Worm (Caenorhabditis elegans): ENCODE data around the gene gem-4.
A peak's percentile ranks its signal among the peaks of the same experiment; 100 is the strongest.

gem-4 gene

DNA sequence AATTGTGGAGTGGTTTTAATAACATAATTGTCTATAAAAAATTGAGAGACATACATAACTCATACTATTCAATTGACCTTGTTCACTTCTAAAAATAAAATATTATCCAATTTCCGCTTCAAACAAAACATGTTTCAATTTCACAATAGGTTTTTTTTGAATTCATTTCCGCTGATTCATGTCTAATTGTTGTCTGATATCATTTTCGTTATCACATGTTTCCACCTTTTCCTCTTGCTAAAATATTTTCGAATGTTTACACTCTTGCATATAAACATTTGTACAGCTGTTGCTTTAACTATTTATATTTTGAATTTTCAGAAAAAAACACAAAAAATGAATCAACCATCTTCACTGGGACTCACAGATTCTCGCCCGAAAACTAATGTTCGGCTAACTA, at the start of gene gem-4:
TSS of gene gem-4 (plus strand) at position 301 of the 400 bp plus-strand sequence.
- TF ChIP-seq aha-1 (tag; optimal IDR thresholded peaks at IDR 0.05) (no peak), isw-1 (GFP tag; IDR thresholded peaks at IDR 0.05) (no peak), grh-1 (GFP tag; IDR thresholded peaks at IDR 0.05) (no peak), sptf-1 (tag; optimal IDR thresholded peaks at IDR 0.05) (no peak), xbp-1 (tag; optimal IDR thresholded peaks at IDR 0.05) (no peak), blmp-1 (tag; optimal IDR thresholded peaks at IDR 0.05) (no peak), ceh-90 (tag; optimal IDR thresholded peaks at IDR 0.05) (no peak), ceh-8 (GFP tag; optimal IDR thresholded peaks at IDR 0.05) (no peak), dsc-1 (tag; optimal IDR thresholded peaks at IDR 0.05) (no peak), mab-9 (GFP tag; IDR thresholded peaks at IDR 0.05) (no peak), ceh-82 (tag; optimal IDR thresholded peaks at IDR 0.05) (no peak), ztf-11 (tag; optimal IDR thresholded peaks at IDR 0.05) (no peak), nhr-71 (tag; optimal IDR thresholded peaks at IDR 0.05) (no peak), lin-39 (tag; optimal IDR thresholded peaks at IDR 0.05) (no peak), nhr-85 (tag) (no peak), F16B12.6 (tag; optimal IDR thresholded peaks at IDR 0.05) (no peak), nhr-19 (GFP tag; conservative IDR thresholded peaks at IDR 0.05) (no peak), nhr-12 (tag; optimal IDR thresholded peaks at IDR 0.05) (no peak), ceh-63 (GFP tag; optimal IDR thresholded peaks at IDR 0.05) (no peak), nhr-84 (tag; optimal IDR thresholded peaks at IDR 0.05) (no peak)

DNA sequence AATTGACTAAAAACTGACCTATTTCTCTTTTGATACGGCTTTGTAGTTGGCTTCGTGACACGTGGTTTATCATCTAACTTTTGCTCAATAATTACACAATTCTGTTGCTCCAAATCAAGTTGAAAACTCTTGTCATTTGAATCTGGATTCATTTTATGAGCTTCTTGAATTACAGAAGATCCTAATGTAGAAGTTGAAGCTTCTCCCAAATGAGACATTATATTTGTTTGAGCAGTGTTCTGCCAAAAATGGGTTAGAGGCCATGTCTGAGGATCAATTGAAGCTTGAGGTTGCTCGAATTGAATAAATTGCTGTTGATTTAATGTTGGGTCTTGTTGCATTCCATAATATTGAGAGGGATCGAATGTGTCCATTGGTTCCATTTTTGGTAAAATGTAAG, 47.9 kb upstream of the gem-4 start:
- no peak for TF ChIP-seq nhr-90 (tag; optimal IDR thresholded peaks at IDR 0.05; ENCODE audit: poor library complexity)
- TF ChIP-seq sptf-1 (tag; optimal IDR thresholded peaks at IDR 0.05), result no peak
- no peak for TF ChIP-seq egl-13 (tag; optimal IDR thresholded peaks at IDR 0.05)
- TF ChIP-seq pag-3 (tag; optimal IDR thresholded peaks at IDR 0.05; ENCODE audit: borderline replicate concordance, insufficient read depth), result no peak
- no peak for TF ChIP-seq xbp-1 (tag; optimal IDR thresholded peaks at IDR 0.05)
- no peak for TF ChIP-seq pqm-1 (tag; optimal IDR thresholded peaks at IDR 0.05)
- TF ChIP-seq unc-62 (GFP tag; optimal IDR thresholded peaks at IDR 0.05), result no peak
- TF ChIP-seq zip-4 (GFP tag; optimal IDR thresholded peaks at IDR 0.05), result no peak
- no peak for TF ChIP-seq unc-30 (tag; optimal IDR thresholded peaks at IDR 0.05)
- TF ChIP-seq rnt-1 (tag; optimal IDR thresholded peaks at IDR 0.05), result no peak
- no peak for TF ChIP-seq elt-3 (tag; optimal IDR thresholded peaks at IDR 0.05)
- no peak for TF ChIP-seq isw-1 (GFP tag; IDR thresholded peaks at IDR 0.05)
- no peak for TF ChIP-seq lin-13 (GFP tag; optimal IDR thresholded peaks at IDR 0.05)
- TF ChIP-seq lin-35 (GFP tag; optimal IDR thresholded peaks at IDR 0.05), result no peak

DNA sequence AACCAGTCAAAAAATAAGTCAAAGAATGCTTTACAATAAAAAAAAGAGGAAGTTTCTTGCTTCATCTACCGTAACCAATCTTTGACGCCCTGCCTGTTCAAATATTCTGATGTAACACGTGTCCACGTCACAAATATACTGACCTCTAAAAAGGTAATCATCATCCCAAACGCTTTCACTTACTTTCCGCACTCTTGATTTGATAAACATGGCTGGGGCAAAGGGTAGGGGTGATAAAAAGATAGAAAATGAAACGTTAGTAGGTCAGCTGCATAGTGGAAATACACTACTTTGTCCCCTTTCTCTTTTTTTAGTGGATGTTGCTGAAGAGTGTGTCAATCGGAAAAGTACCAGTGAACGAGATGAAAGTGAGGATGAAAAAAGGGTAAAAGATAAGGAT, 45.3 kb upstream of the gem-4 start:
- TF ChIP-seq unc-30 (tag; optimal IDR thresholded peaks at IDR 0.05) (no peak), C04F5.9 (tag; optimal IDR thresholded peaks at IDR 0.05) (no peak), blmp-1 (tag; optimal IDR thresholded peaks at IDR 0.05) (peak; percentile 99), irx-1 (tag; optimal IDR thresholded peaks at IDR 0.05) (no peak), elt-3 (tag; optimal IDR thresholded peaks at IDR 0.05) (peak in 2 of 6 experiments; percentile 27 to 65), nhr-85 (tag) (peak; percentile 23)

DNA sequence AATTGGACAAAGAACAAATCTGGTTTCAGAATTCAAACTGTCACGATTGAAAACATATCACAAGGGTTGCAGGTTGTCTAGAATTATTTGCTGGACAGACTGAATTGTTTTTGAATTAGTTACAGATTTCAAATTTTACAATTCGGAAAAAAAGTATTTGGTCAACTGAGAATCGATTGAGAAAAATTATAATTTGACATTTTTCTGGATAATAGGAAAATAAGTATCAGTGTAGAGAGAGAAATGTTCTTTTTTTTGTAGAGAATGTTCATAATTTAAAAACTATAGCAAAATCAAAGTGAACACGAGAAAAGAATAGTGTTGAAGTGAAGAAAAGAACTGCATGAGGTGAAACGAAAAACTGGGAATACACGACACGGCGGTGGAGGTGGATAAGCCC, 44.7 kb upstream of the gem-4 start, which contains the start of gene dpy-20:
TSS of gene dpy-20 (minus strand) at position 101 of the 400 bp plus-strand sequence.
- TF ChIP-seq F16B12.6 (tag; optimal IDR thresholded peaks at IDR 0.05), result no peak
- no peak for TF ChIP-seq nhr-77 (tag; optimal IDR thresholded peaks at IDR 0.05)
- TF ChIP-seq efl-1 (optimal IDR thresholded peaks at IDR 0.05), result no peak
- no peak for TF ChIP-seq efl-1 (GFP tag; optimal IDR thresholded peaks at IDR 0.05 in 1 of 2)
- no peak for TF ChIP-seq unc-86 (tag; optimal IDR thresholded peaks at IDR 0.05)
- no peak for TF ChIP-seq nhr-71 (tag; optimal IDR thresholded peaks at IDR 0.05)
- TF ChIP-seq lin-15B (tag; optimal IDR thresholded peaks at IDR 0.05), result no peak
- no peak for TF ChIP-seq C16A3.4 (tag; optimal IDR thresholded peaks at IDR 0.05)
- TF ChIP-seq nhr-12 (tag; optimal IDR thresholded peaks at IDR 0.05), result no peak
- TF ChIP-seq ztf-4 (tag; optimal IDR thresholded peaks at IDR 0.05), result no peak
- no peak for TF ChIP-seq fkh-8 (tag; optimal IDR thresholded peaks at IDR 0.05)
- TF ChIP-seq Y116A8C.19 (tag; optimal IDR thresholded peaks at IDR 0.05; ENCODE audit: borderline replicate concordance), result no peak
- TF ChIP-seq dsc-1 (tag; optimal IDR thresholded peaks at IDR 0.05), result no peak
- no peak for TF ChIP-seq snpc-4 (tag; optimal IDR thresholded peaks at IDR 0.05)
- TF ChIP-seq zip-4 (GFP tag; optimal IDR thresholded peaks at IDR 0.05), result no peak
- no peak for TF ChIP-seq isw-1 (GFP tag; IDR thresholded peaks at IDR 0.05)
- no peak for TF ChIP-seq egl-13 (tag; optimal IDR thresholded peaks at IDR 0.05)
- no peak for TF ChIP-seq ceh-88 (GFP tag; IDR thresholded peaks at IDR 0.05)
- TF ChIP-seq zag-1 (tag; optimal IDR thresholded peaks at IDR 0.05), result no peak
- TF ChIP-seq unc-130 (tag; optimal IDR thresholded peaks at IDR 0.05), result no peak

Data from whole organism, L1 larva.